Worm (Caenorhabditis elegans) whole organism, midembryonic: ENCODE measurements around the gene cyp-32B1.

ENCODE experiments used
- cog-1 ChIP-seq: sonication (generic microtip); optimal IDR thresholded peaks from 2 replicates; lab custom pipeline; 2016; ENCODE audit warnings: missing genetic modification characterization, missing compliant biosample characterization
- ref-1 ChIP-seq: fragments of 200-800 bp; sonication (Bioruptor generic); conservative IDR thresholded peaks from 2 replicates; pipeline ENCODE4 v1.3.6; 2022; ENCODE audit warnings: missing genetic modification reagents, missing genetic modification characterization, missing compliant biosample characterization

DNA sequence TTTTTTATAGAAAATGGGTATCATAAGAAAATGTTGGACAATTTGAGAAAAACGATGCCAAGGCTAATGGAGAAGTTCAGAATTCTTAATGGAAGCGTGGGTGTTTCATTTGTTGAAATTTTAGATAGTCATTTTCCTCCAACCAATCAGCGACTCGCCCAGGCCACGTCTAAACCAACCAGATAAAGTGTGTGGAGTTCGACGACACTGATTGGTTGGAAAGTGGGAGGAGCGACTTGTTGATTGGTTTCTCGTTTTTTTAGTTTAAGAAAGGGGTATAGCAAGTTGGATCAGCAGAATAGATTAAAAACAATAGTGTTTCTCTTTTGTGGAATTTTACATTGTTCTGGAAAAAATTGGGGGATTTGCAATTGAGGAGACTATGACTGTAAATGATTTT, 6.3 kb upstream of the cyp-32B1 start:
- no peak for TF ChIP-seq ref-1 (GFP tag; lab: Robert Waterston, UW)
- TF ChIP-seq cog-1: no peak
